Worm (Caenorhabditis elegans) whole organism, L3 larva: ENCODE measurements around the gene pod-2.

Source experiments
- aly-2 ChIP-seq: fragments of 150-350 bp; optimal IDR thresholded peaks from 2 replicates; lab custom pipeline; 2014; ENCODE audit warnings: missing biosample characterization, missing genetic modification characterization
- ama-1 ChIP-seq: fragments of 150-350 bp; optimal IDR thresholded peaks from 2 replicates; lab custom pipeline; 2018
- ceh-16 ChIP-seq: sonication (generic microtip); optimal IDR thresholded peaks from 2 replicates; lab custom pipeline; 2017; ENCODE audit warnings: missing biosample characterization, missing genetic modification characterization
- ceh-82 ChIP-seq: fragments of 150-350 bp; optimal IDR thresholded peaks from 2 replicates; lab custom pipeline; 2014; ENCODE audit warnings: missing biosample characterization, missing genetic modification characterization
- egl-5 ChIP-seq: fragments of 150-350 bp; optimal IDR thresholded peaks from 2 replicates; lab custom pipeline; 2017; ENCODE audit warnings: missing biosample characterization, missing genetic modification reagents, missing genetic modification characterization, inconsistent platforms
- elt-1 ChIP-seq: fragments of 150-350 bp; optimal IDR thresholded peaks from 2 replicates; lab custom pipeline; 2014; ENCODE audit warnings: missing biosample characterization, missing genetic modification characterization
- elt-2 ChIP-seq: sonication (generic microtip); optimal IDR thresholded peaks from 2 replicates; lab custom pipeline; 2016; ENCODE audit warnings: missing genetic modification reagents, mild to moderate bottlenecking, missing genetic modification characterization, missing compliant biosample characterization
- eor-1 ChIP-seq, 2 experiments: fragments of 150-350 bp; optimal IDR thresholded peaks; 2 replicates each; lab custom pipeline; 2014 to 2018; ENCODE audit warnings: missing biosample characterization in 2 of 2, missing genetic modification characterization in 2 of 2
- fkh-10 ChIP-seq: sonication (generic microtip); optimal IDR thresholded peaks from 2 replicates; lab custom pipeline; 2017; ENCODE audit warnings: missing biosample characterization, missing genetic modification reagents, missing genetic modification characterization
- fkh-2 ChIP-seq: fragments of 150-350 bp; optimal IDR thresholded peaks from 2 replicates; lab custom pipeline; 2014; ENCODE audit warnings: missing biosample characterization, missing genetic modification reagents, missing genetic modification characterization
- jun-1 ChIP-seq: fragments of 150-350 bp; optimal IDR thresholded peaks from 2 replicates; lab custom pipeline; 2014; ENCODE audit warnings: missing biosample characterization, missing genetic modification reagents, missing genetic modification characterization
- lin-39 ChIP-seq: fragments of 150-350 bp; optimal IDR thresholded peaks from 2 replicates; lab custom pipeline; 2018; ENCODE audit warnings: missing biosample characterization, missing genetic modification reagents, missing genetic modification characterization
- lsy-12 ChIP-seq: sonication (generic microtip); optimal IDR thresholded peaks from 2 replicates; lab custom pipeline; 2016; ENCODE audit warnings: mild to moderate bottlenecking, missing genetic modification characterization, missing compliant biosample characterization
- mdl-1 ChIP-seq: fragments of 150-350 bp; optimal IDR thresholded peaks from 2 replicates; lab custom pipeline; 2014; ENCODE audit warnings: missing biosample characterization, missing genetic modification characterization
- nfya-1 ChIP-seq: sonication (generic microtip); optimal IDR thresholded peaks from 2 replicates; lab custom pipeline; 2017; ENCODE audit warnings: missing genetic modification characterization, mild to moderate bottlenecking, missing compliant biosample characterization, antibody characterized with exemption, moderate library complexity; ENCODE audit not compliant: insufficient read depth
- nhr-23 ChIP-seq: fragments of 150-350 bp; optimal IDR thresholded peaks from 2 replicates; lab custom pipeline; 2014; ENCODE audit warnings: missing biosample characterization, missing genetic modification reagents, missing genetic modification characterization
- nhr-237 ChIP-seq: fragments of 150-350 bp; optimal IDR thresholded peaks from 2 replicates; lab custom pipeline; 2014; ENCODE audit warnings: missing biosample characterization, missing genetic modification characterization
- nhr-25 ChIP-seq: sonication (generic microtip); optimal IDR thresholded peaks from 2 replicates; lab custom pipeline; 2017; ENCODE audit warnings: missing biosample characterization, missing genetic modification characterization
- nhr-43 ChIP-seq: sonication (generic microtip); optimal IDR thresholded peaks from 2 replicates; lab custom pipeline; 2016; ENCODE audit warnings: mild to moderate bottlenecking, missing genetic modification characterization, missing compliant biosample characterization; ENCODE audit not compliant: poor library complexity, severe bottlenecking
- nhr-67 ChIP-seq: fragments of 150-350 bp; optimal IDR thresholded peaks from 2 replicates; lab custom pipeline; 2014; ENCODE audit warnings: missing biosample characterization, missing genetic modification characterization
- pha-4 ChIP-seq: fragments of 150-350 bp; optimal IDR thresholded peaks from 2 replicates; lab custom pipeline; 2014; ENCODE audit warnings: missing biosample characterization, missing genetic modification reagents, missing genetic modification characterization
- pqm-1 ChIP-seq: fragments of 150-350 bp; optimal IDR thresholded peaks from 2 replicates; lab custom pipeline; 2017; ENCODE audit warnings: missing biosample characterization, missing genetic modification characterization, inconsistent platforms
- skn-1 ChIP-seq: fragments of 150-350 bp; optimal IDR thresholded peaks from 2 replicates; lab custom pipeline; 2014; ENCODE audit warnings: missing biosample characterization, missing genetic modification characterization
- snpc-4 ChIP-seq: fragments of 150-350 bp; optimal IDR thresholded peaks from 2 replicates; lab custom pipeline; 2014; ENCODE audit warnings: missing biosample characterization, missing genetic modification characterization
- unc-62 ChIP-seq: fragments of 150-350 bp; sonication (generic microtip); optimal IDR thresholded peaks from 4 replicates; lab custom pipeline; 2014; ENCODE audit warnings: missing biosample characterization, missing genetic modification reagents, missing genetic modification characterization

pod-2 gene

ce11 chrII:1136485-1136884 is at the start of gene pod-2:
Gene pod-2, plus strand, starts transcription at chrII:1136785.
- TF ChIP-seq skn-1 (tag; lab: Kevin White, UChicago): no peak
- TF ChIP-seq nhr-43 (tag; lab: Kevin White, UChicago): no peak
- no peak for TF ChIP-seq pha-4 (tag; lab: Kevin White, UChicago)
- no peak for TF ChIP-seq nhr-23 (tag; lab: Kevin White, UChicago)
- TF ChIP-seq unc-62 (GFP tag; lab: Kevin White, UChicago): no peak
- TF ChIP-seq, all 47 proteins: peak for 0

ce11 chrII:1088527-1089230 is 47.9 kb upstream of the pod-2 start:
- TF ChIP-seq mdl-1 (tag; lab: Kevin White, UChicago): no peak
- no peak for TF ChIP-seq nhr-43 (tag; lab: Kevin White, UChicago)
- no peak for TF ChIP-seq lin-39
- TF ChIP-seq ceh-16 (tag; lab: Kevin White, UChicago): no peak

ce11 chrII:1090743-1091142 is 45.8 kb upstream of the pod-2 start:
- no peak for TF ChIP-seq nhr-43 (tag; lab: Kevin White, UChicago)
- TF ChIP-seq fkh-2 (tag; lab: Kevin White, UChicago): no peak
- peak; percentile 68 for TF ChIP-seq nhr-25
- peak; percentile 26 for TF ChIP-seq nhr-23 (tag; lab: Kevin White, UChicago)
- no peak for TF ChIP-seq pha-4 (tag; lab: Kevin White, UChicago)

- TF ChIP-seq pha-4 (tag; lab: Kevin White, UChicago) (peak; percentile 5), snpc-4 (no peak), nfya-1 (no peak)
These were observed 44.9 kb upstream of the pod-2 start, which contains the start of gene snf-3 for ce11 chrII:1091706-1092105. Gene snf-3, plus strand, starts transcription at chrII:1092006.

- TF ChIP-seq eor-1 (tag; optimal IDR thresholded peaks at IDR 0.05; lab: Kevin White, UChicago): no peak
- no peak for TF ChIP-seq ama-1 (lab: Kevin White, UChicago)
These were observed 35.9 kb upstream of the pod-2 start, which contains the start of gene pho-14 for ce11 chrII:1100719-1101118. Gene pho-14, minus strand, starts transcription at chrII:1100819.

ce11 chrII:1101413-1101812 is 35.2 kb upstream of the pod-2 start:
- TF ChIP-seq jun-1 (tag; lab: Kevin White, UChicago) (peak; percentile 14), elt-2 (tag; lab: Kevin White, UChicago) (peak; percentile 91), aly-2 (tag; lab: Kevin White, UChicago) (no peak), pqm-1 (tag; lab: Kevin White, UChicago) (peak; percentile 47), nhr-25 (no peak)

- TF ChIP-seq lsy-12 (no peak), egl-5 (tag; lab: Kevin White, UChicago) (no peak), lin-39 (no peak), elt-1 (tag; lab: Kevin White, UChicago) (no peak), nhr-237 (tag; lab: Kevin White, UChicago) (no peak), snpc-4 (no peak), ceh-82 (tag; lab: Kevin White, UChicago) (no peak), eor-1 (tag; optimal IDR thresholded peaks at IDR 0.05; lab: Kevin White, UChicago) (no peak), fkh-10 (GFP tag; lab: Kevin White, UChicago) (no peak), nhr-23 (tag; lab: Kevin White, UChicago) (no peak), nhr-67 (tag; lab: Kevin White, UChicago) (no peak), unc-62 (GFP tag; lab: Kevin White, UChicago) (no peak)
- TF ChIP-seq, all 47 proteins: peak for 0
These were observed 34.4 kb upstream of the pod-2 start for ce11 chrII:1102209-1102608.
